Worm (Caenorhabditis elegans) whole organism, young adult: ENCODE data around the gene K12G11.6.

Experiments used
- Y56A3A.18 ChIP-seq: fragments of 200-800 bp; sonication (Bioruptor generic); IDR thresholded peaks from 2 replicates; pipeline ENCODE4 v1.3.6; 2022; ENCODE audit warnings: missing genetic modification reagents, missing genetic modification characterization, missing compliant biosample characterization
- nhr-90 ChIP-seq: sonication (generic microtip); optimal IDR thresholded peaks from 2 replicates; lab custom pipeline; 2016; ENCODE audit warnings: missing genotype, mild to moderate bottlenecking, missing genetic modification characterization, missing compliant biosample characterization
- pbrm-1 ChIP-seq: fragments of 200-800 bp; sonication (Bioruptor generic); IDR thresholded peaks from 2 replicates; pipeline ENCODE4 v1.3.6; 2022; ENCODE audit warnings: missing genetic modification reagents, missing genetic modification characterization, missing compliant biosample characterization
- ztf-22 ChIP-seq: fragments of 200-800 bp; sonication (Bioruptor generic); optimal IDR thresholded peaks from 2 replicates; lab custom pipeline; 2018; ENCODE audit warnings: mild to moderate bottlenecking, missing genetic modification characterization, moderate library complexity, missing compliant biosample characterization
- ztf-25 ChIP-seq: fragments of 200-800 bp; sonication (Bioruptor generic); IDR thresholded peaks from 2 replicates; pipeline ENCODE4 v1.3.6; 2022; ENCODE audit warnings: missing genetic modification reagents, missing genetic modification characterization, missing compliant biosample characterization

Gene K12G11.6

DNA sequence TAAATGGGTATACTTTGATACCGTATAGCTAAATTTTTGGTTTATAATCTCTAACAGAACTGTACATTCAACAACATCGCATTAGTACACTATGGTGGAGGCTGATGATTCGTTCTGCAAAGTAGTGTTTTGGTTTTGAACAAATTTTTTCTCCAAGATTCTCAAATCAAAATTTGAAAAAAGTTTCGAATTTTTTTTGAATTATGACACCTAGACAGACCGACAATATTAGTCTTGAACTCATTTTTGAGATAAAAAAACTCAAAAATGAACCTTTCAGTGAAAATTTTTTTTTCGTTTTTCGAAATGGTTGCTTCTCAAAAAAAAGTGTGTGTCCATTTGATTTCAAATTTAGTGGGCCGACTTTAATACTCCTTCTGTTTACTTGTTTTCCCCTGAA lies 51.3 kb downstream of the K12G11.6 start:
- TF ChIP-seq nhr-90 (no peak), pbrm-1 (GFP tag; lab: Robert Waterston, UW) (no peak), ztf-25 (GFP tag; lab: Robert Waterston, UW) (no peak), ztf-22 (no peak), Y56A3A.18 (GFP tag; lab: Robert Waterston, UW) (no peak)
- TF ChIP-seq, all 124 proteins: peak for 0
